Fruit fly (Drosophila melanogaster) whole organism, pupa: ENCODE measurements around the gene Polr3G.

Source experiments
- CG10348 ChIP-seq: fragments of 200-800 bp; sonication (Bioruptor generic); IDR thresholded peaks from 2 replicates; pipeline ENCODE4 v1.3.6; 2022; ENCODE audit warnings: missing biosample characterization, missing genetic modification characterization
- CG12605 ChIP-seq: fragments of 200-800 bp; sonication (Bioruptor generic); IDR thresholded peaks from 2 replicates; pipeline ENCODE4 v1.3.6; 2022; ENCODE audit warnings: missing biosample characterization, missing genetic modification characterization
- CG13204 ChIP-seq: fragments of 200-800 bp; sonication (Bioruptor generic); optimal IDR thresholded peaks from 2 replicates; lab custom pipeline; 2018; ENCODE audit warnings: missing biosample characterization, mild to moderate bottlenecking, missing genetic modification characterization, moderate library complexity
- CG14655 ChIP-seq: fragments of 200-800 bp; sonication (Bioruptor generic); optimal IDR thresholded peaks from 3 replicates; lab custom pipeline; 2017; ENCODE audit warnings: mild to moderate bottlenecking, missing biosample characterization, missing genetic modification reagents, missing genetic modification characterization
- CG15710 ChIP-seq: fragments of 200-800 bp; sonication (Bioruptor generic); optimal IDR thresholded peaks from 2 replicates; lab custom pipeline; 2018; ENCODE audit warnings: missing biosample characterization, mild to moderate bottlenecking, missing genetic modification characterization, moderate library complexity
- CG17806 ChIP-seq: fragments of 200-800 bp; sonication (Bioruptor generic); optimal IDR thresholded peaks from 2 replicates; lab custom pipeline; 2018; ENCODE audit warnings: missing biosample characterization, mild to moderate bottlenecking, missing genetic modification characterization, moderate library complexity
- CG32121 ChIP-seq: fragments of 200-800 bp; sonication (Bioruptor generic); IDR thresholded peaks from 2 replicates; pipeline ENCODE4 v1.3.6; 2022; ENCODE audit warnings: missing biosample characterization, missing genetic modification characterization
- CG34367 ChIP-seq: fragments of 200-800 bp; sonication (Bioruptor generic); optimal IDR thresholded peaks from 2 replicates; lab custom pipeline; 2018; ENCODE audit warnings: missing biosample characterization, mild to moderate bottlenecking, missing genetic modification characterization
- CG4496 ChIP-seq: fragments of 200-800 bp; sonication (Bioruptor generic); IDR thresholded peaks from 3 replicates; pipeline ENCODE4 v1.3.6; 2022; ENCODE audit warnings: missing biosample characterization, missing genetic modification characterization
- CG8159 ChIP-seq: fragments of 200-800 bp; sonication (Bioruptor generic); optimal IDR thresholded peaks from 3 replicates; lab custom pipeline; 2018; ENCODE audit warnings: missing biosample characterization, mild to moderate bottlenecking, missing genetic modification characterization, moderate library complexity
- CG8301 ChIP-seq: fragments of 200-800 bp; sonication (Bioruptor generic); optimal IDR thresholded peaks from 2 replicates; lab custom pipeline; 2018; ENCODE audit warnings: missing biosample characterization, mild to moderate bottlenecking, missing genetic modification characterization
- CG9948 ChIP-seq: fragments of 200-800 bp; sonication (Bioruptor generic); optimal IDR thresholded peaks from 2 replicates; lab custom pipeline; 2018; ENCODE audit warnings: missing biosample characterization, mild to moderate bottlenecking, missing genetic modification characterization, moderate library complexity
- D1 ChIP-seq: fragments of 200-800 bp; sonication (Bioruptor generic); optimal IDR thresholded peaks from 2 replicates; lab custom pipeline; 2018; ENCODE audit warnings: missing biosample characterization, mild to moderate bottlenecking, missing genetic modification characterization, moderate library complexity
- EcR ChIP-seq: fragments of 200-800 bp; sonication (Bioruptor generic); optimal IDR thresholded peaks from 3 replicates; lab custom pipeline; 2019; ENCODE audit warnings: missing biosample characterization, missing genetic modification characterization, mild to moderate bottlenecking, moderate library complexity, missing genetic modification reagents
- Ets98B ChIP-seq: fragments of 200-800 bp; sonication (Bioruptor generic); IDR thresholded peaks from 2 replicates; pipeline ENCODE4 v1.3.6; 2022; ENCODE audit warnings: missing biosample characterization, missing genetic modification characterization
- Pif1A ChIP-seq: fragments of 200-800 bp; sonication (Bioruptor generic); optimal IDR thresholded peaks from 3 replicates; lab custom pipeline; 2016; ENCODE audit warnings: missing biosample characterization, missing genetic modification characterization
- Pif1B ChIP-seq: fragments of 200-800 bp; sonication (Bioruptor generic); optimal IDR thresholded peaks from 3 replicates; lab custom pipeline; 2016; ENCODE audit warnings: missing biosample characterization, missing genetic modification characterization
- Snoo ChIP-seq: fragments of 200-800 bp; sonication (Bioruptor generic); optimal IDR thresholded peaks from 3 replicates; lab custom pipeline; 2017; ENCODE audit warnings: missing biosample characterization, mild to moderate bottlenecking, missing genetic modification characterization, inconsistent platforms
- gl ChIP-seq: fragments of 200-800 bp; sonication (Bioruptor generic); optimal IDR thresholded peaks from 2 replicates; lab custom pipeline; 2018; ENCODE audit warnings: missing biosample characterization, mild to moderate bottlenecking, missing genetic modification characterization
- rn ChIP-seq: fragments of 200-800 bp; sonication (Bioruptor generic); IDR thresholded peaks from 2 replicates; pipeline ENCODE4 v1.3.6; 2022; ENCODE audit warnings: missing biosample characterization, missing genetic modification characterization

The Polr3G gene

DNA sequence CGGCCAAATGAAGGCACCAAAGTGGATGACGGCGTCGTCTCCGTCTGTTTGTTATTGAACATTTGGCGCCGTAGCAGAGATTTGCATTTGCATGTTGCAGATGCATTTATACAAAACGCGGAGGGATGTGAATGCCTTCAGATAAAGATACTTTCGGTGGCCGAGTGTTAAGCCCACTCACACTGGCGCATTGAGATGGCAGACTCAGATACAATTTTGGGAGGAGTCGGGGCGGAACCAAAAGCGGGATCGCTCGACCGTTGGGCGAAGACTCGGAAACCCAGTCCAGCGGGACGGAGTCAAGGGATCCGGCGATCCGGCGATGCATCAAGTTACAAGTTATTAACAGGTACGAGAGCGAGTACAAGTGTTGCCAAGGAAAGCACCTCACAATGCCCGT is 14.8 kb downstream of the Polr3G start:
- TF ChIP-seq gl (tag; lab: Kevin White, UChicago) (no peak), EcR (GFP tag; lab: Kevin White, UChicago) (no peak), Pif1B (GFP tag; lab: Kevin White, UChicago) (no peak), CG4496 (GFP tag; lab: Robert Waterston, UW) (no peak), CG34367 (no peak), CG10348 (GFP tag; lab: Robert Waterston, UW) (no peak), CG17806 (tag; lab: Kevin White, UChicago) (no peak), CG8159 (tag; lab: Kevin White, UChicago) (no peak)

DNA sequence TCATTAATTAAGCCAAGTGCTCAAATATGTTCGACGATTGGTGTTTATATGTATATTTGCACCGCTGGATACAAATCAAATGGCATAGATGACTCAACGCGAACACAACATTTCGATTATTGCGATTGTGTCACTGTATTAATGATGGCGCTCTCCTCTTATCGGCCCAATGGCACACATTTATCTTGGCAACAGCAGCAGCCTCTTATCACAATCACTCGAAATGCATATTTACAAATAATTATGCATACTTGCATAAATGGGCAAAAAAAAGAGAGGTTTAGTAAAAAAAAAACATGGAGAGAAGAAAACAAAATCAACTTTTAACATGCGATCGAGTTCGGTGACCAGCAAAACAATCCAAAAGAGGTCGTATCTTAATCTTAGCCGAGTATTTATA is 15.7 kb downstream of the Polr3G start:
- no peak for TF ChIP-seq CG9948

DNA sequence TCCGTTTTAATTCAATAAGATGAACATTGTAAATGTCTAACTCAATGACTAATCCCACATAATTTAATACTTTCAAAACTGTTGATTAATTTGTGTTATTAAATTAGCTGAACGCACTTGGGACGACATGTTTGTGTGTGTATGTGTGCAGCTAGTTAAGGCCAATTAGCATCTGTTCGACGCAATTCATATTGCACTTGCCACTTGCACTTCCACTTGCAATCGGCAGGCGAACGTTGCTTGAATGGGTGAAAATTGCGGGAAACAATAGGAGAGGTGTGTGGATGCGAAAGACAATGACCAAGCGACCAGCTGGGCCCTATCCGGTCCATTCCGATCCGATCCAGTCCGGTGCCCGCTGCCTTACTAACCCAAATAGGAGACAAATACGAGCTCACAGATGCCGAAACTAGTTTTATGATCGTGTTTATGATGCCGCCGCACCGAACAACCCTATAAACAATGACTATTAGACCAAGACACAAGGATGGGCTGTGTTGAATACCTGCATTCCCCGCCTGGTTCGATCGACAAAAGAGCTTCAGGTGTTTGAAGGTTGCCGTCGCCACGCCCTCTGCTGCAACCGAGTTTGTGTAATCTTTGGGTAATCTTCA is 19.3 kb downstream of the Polr3G start:
- TF ChIP-seq CG13204 (no peak), CG8159 (tag; lab: Kevin White, UChicago) (no peak), CG8301 (tag; lab: Kevin White, UChicago) (no peak), CG4496 (GFP tag; lab: Robert Waterston, UW) (no peak), EcR (GFP tag; lab: Kevin White, UChicago) (no peak), Ets98B (GFP tag; lab: Robert Waterston, UW) (no peak), D1 (no peak), CG34367 (no peak), CG14655 (GFP tag; lab: Kevin White, UChicago) (no peak), CG15710 (no peak), Pif1A (no peak), CG32121 (GFP tag; lab: Robert Waterston, UW) (no peak), Snoo (no peak), CG12605 (GFP tag; lab: Robert Waterston, UW) (no peak)

DNA sequence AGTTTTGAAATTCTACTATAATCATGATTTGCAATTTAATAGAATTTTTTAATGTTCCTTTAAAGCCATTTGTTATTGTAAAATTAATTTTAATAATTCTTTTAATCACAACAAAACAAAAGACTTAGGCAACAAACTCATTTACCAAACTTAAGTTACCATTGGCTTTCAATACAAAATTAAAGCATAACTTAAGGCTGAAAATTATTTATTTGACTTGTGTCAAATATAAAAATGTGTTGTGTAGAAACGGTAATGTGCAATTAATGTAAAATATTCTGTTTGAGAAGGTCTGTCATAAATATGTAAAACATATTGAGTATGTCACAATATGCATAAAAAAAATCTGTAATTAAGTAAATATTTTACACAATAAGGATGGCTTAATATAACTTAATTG is 19.9 kb downstream of the Polr3G start:
- TF ChIP-seq D1 (peak; percentile 77), CG32121 (GFP tag; lab: Robert Waterston, UW) (no peak), EcR (GFP tag; lab: Kevin White, UChicago) (no peak)

dm6 chr3L:17404646-17405045 is 22.3 kb downstream of the Polr3G start:
- TF ChIP-seq Ets98B (GFP tag; lab: Robert Waterston, UW) (no peak), CG14655 (GFP tag; lab: Kevin White, UChicago) (peak; percentile 76), CG8301 (tag; lab: Kevin White, UChicago) (peak; percentile 68), CG4496 (GFP tag; lab: Robert Waterston, UW) (peak; percentile 83), Pif1B (GFP tag; lab: Kevin White, UChicago) (peak; percentile 3), Pif1A (peak; percentile 11)

DNA sequence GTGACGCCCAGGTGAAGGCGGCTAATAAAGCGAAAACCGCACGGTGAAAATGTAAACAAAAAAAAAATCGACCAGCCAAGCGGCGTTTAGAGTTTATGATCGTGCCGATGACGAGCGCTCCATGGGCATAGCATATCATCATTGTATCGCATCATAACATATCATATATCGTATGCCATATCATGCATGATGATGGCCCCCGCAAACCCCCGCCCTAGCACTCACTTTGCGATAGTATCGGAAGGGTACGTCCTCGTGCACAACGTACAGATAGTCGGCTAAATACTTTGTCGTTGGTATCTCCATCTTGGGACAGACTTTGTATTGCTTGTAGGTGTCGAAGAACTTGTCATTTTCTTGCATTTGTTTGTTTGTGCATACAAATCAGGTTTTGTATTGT is 23.7 kb downstream of the Polr3G start:
- no peak for TF ChIP-seq CG9948
- TF ChIP-seq CG4496 (GFP tag; lab: Robert Waterston, UW): 0 out of 3 replicates have a peak, but pooled peaks have one; percentile 21

DNA sequence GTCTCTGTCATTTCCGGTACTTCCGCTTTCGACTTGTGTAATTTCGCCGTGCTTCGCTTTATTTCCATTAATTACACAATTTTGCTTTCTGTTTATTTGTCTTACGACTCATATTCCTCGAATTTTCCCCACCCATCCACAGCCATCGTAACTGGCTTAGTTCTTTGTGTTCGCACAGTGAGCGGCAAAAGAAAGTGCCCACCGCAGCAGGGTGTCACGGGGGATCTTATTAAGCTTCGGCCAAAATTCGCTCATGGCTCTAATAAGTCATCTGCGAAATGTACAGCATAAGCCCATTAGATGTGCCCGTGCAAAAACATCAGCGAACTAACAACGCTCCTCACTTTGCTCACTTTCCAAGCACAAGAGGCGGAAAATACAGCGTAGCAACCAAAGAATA is 24.5 kb downstream of the Polr3G start:
- TF ChIP-seq CG8159 (tag; lab: Kevin White, UChicago): no peak
- no peak for TF ChIP-seq CG10348 (GFP tag; lab: Robert Waterston, UW)
- no peak for TF ChIP-seq CG34367
- no peak for TF ChIP-seq Ets98B (GFP tag; lab: Robert Waterston, UW)
- TF ChIP-seq rn (GFP tag; lab: Robert Waterston, UW): no peak
- TF ChIP-seq Pif1A: no peak
- TF ChIP-seq CG12605 (GFP tag; lab: Robert Waterston, UW): no peak
- no peak for TF ChIP-seq Snoo
- TF ChIP-seq CG14655 (GFP tag; lab: Kevin White, UChicago): no peak
- no peak for TF ChIP-seq CG15710
- no peak for TF ChIP-seq Pif1B (GFP tag; lab: Kevin White, UChicago)
- TF ChIP-seq CG8301 (tag; lab: Kevin White, UChicago): no peak
- no peak for TF ChIP-seq D1
- TF ChIP-seq CG9948: no peak
- no peak for TF ChIP-seq CG4496 (GFP tag; lab: Robert Waterston, UW)
- TF ChIP-seq CG13204: no peak
- TF ChIP-seq gl (tag; lab: Kevin White, UChicago): no peak
- no peak for TF ChIP-seq CG32121 (GFP tag; lab: Robert Waterston, UW)

DNA sequence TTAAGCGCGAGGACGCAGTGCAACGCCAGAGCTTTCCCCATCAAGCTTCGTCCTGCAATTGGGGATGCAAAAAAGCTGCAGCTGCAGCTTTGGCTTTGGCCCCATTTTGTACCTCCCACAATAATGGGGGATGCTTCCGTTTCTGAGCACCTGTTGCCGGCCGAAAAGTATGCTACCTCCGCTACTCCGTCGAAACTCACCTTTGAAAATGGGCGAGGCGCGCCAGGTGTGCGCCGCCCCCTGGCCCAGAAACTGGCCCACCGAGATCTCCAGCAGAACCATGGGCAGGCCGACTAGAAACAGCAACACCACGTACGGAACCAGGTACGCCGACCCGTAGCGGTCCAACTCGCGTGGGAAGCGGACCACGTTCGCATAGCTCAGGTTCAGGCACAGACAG is 25.5 kb downstream of the Polr3G start:
- TF ChIP-seq CG12605 (GFP tag; lab: Robert Waterston, UW) (peak; percentile 77), Ets98B (GFP tag; lab: Robert Waterston, UW) (no peak), rn (GFP tag; lab: Robert Waterston, UW) (no peak), D1 (no peak), Snoo (no peak), gl (tag; lab: Kevin White, UChicago) (no peak), CG4496 (GFP tag; lab: Robert Waterston, UW) (0 out of 3 replicates have a peak, but pooled peaks have one; percentile 39)
